Worm (Caenorhabditis elegans): ENCODE data around the gene tost-1.
A peak's percentile ranks its signal among the peaks of the same experiment; 100 is the strongest.

Gene tost-1

ce11 chrIII:4917077-4917476, 39.0 kb upstream of the tost-1 start, which contains the start of gene rars-1:
TSS of gene rars-1 (minus strand) at chrIII:4917177.
- TF ChIP-seq C08G9.2 (tag; optimal IDR thresholded peaks at IDR 0.05): no peak
- TF ChIP-seq dmd-4 (tag; optimal IDR thresholded peaks at IDR 0.05; ENCODE audit: borderline replicate concordance): no peak
- TF ChIP-seq ahr-1 (tag; optimal IDR thresholded peaks at IDR 0.05): no peak
- TF ChIP-seq ceh-30 (tag; optimal IDR thresholded peaks at IDR 0.05): no peak
- TF ChIP-seq elt-2 (tag; optimal IDR thresholded peaks at IDR 0.05): no peak
- TF ChIP-seq ets-4 (tag; optimal IDR thresholded peaks at IDR 0.05): no peak
- TF ChIP-seq tbx-2 (tag; optimal IDR thresholded peaks at IDR 0.05): no peak
- no peak for TF ChIP-seq ref-2 (tag; optimal IDR thresholded peaks at IDR 0.05)
- TF ChIP-seq ceh-9 (tag; optimal IDR thresholded peaks at IDR 0.05): no peak
- TF ChIP-seq K02D7.2 (tag; optimal IDR thresholded peaks at IDR 0.05): no peak
- TF ChIP-seq sox-2 (GFP tag; IDR thresholded peaks at IDR 0.05): no peak
- TF ChIP-seq lin-11 (tag; optimal IDR thresholded peaks at IDR 0.05): no peak
- TF ChIP-seq pag-3 (tag; optimal IDR thresholded peaks at IDR 0.05; ENCODE audit: borderline replicate concordance): no peak
- no peak for TF ChIP-seq pat-9 (tag; optimal IDR thresholded peaks at IDR 0.05)
- no peak for TF ChIP-seq syd-9 (tag; optimal IDR thresholded peaks at IDR 0.05)
- no peak for TF ChIP-seq hlh-8 (tag; optimal IDR thresholded peaks at IDR 0.05)
- TF ChIP-seq unc-3 (GFP tag; conservative IDR thresholded peaks at IDR 0.05): no peak
- TF ChIP-seq unc-3 (tag; optimal IDR thresholded peaks at IDR 0.05): no peak

- no peak for TF ChIP-seq ceh-24 (tag; optimal IDR thresholded peaks at IDR 0.05)
Measured at ce11 chrIII:4913736-4914135, 35.6 kb upstream of the tost-1 start.

ce11 chrIII:4912317-4912716, 34.2 kb upstream of the tost-1 start, which contains the start of the genes F26F4.9 and cee-1:
TSS of gene F26F4.9 (minus strand) at chrIII:4912521.
TSS of gene cee-1 (plus strand) at chrIII:4912699.
- TF ChIP-seq ceh-30 (tag; optimal IDR thresholded peaks at IDR 0.05) (no peak), elt-2 (tag; optimal IDR thresholded peaks at IDR 0.05) (no peak), unc-55 (GFP tag; optimal IDR thresholded peaks at IDR 0.05) (peak; percentile 30), ahr-1 (tag; optimal IDR thresholded peaks at IDR 0.05) (no peak), rnt-1 (tag; optimal IDR thresholded peaks at IDR 0.05) (peak; percentile 7), ceh-24 (tag; optimal IDR thresholded peaks at IDR 0.05) (no peak), pros-1 (tag; optimal IDR thresholded peaks at IDR 0.05) (no peak), pqm-1 (tag; optimal IDR thresholded peaks at IDR 0.05) (no peak), unc-3 (GFP tag; conservative IDR thresholded peaks at IDR 0.05) (no peak), unc-3 (tag; optimal IDR thresholded peaks at IDR 0.05) (no peak), dmd-4 (tag; optimal IDR thresholded peaks at IDR 0.05; ENCODE audit: borderline replicate concordance) (no peak), ceh-45 (GFP tag; IDR thresholded peaks at IDR 0.05) (no peak), F13H6.1 (tag; optimal IDR thresholded peaks at IDR 0.05) (no peak), ceh-19 (GFP tag; optimal IDR thresholded peaks at IDR 0.05) (no peak), ceh-2 (tag; optimal IDR thresholded peaks at IDR 0.05) (peak; percentile 71), sox-2 (GFP tag; IDR thresholded peaks at IDR 0.05) (no peak), ceh-34 (tag; optimal IDR thresholded peaks at IDR 0.05) (no peak), ceh-22 (tag; optimal IDR thresholded peaks at IDR 0.05) (no peak), dve-1 (tag; optimal IDR thresholded peaks at IDR 0.05) (no peak), npax-4 (tag; optimal IDR thresholded peaks at IDR 0.05) (no peak), ttx-3 (tag; optimal IDR thresholded peaks at IDR 0.05) (no peak), ztf-16 (tag; optimal IDR thresholded peaks at IDR 0.05) (peak; percentile 13), ceh-14 (tag; optimal IDR thresholded peaks at IDR 0.05) (no peak), pag-3 (tag; optimal IDR thresholded peaks at IDR 0.05; ENCODE audit: borderline replicate concordance) (no peak), hlh-13 (GFP tag; optimal IDR thresholded peaks at IDR 0.05) (no peak), nhr-232 (tag; optimal IDR thresholded peaks at IDR 0.05) (no peak), lim-6 (tag; optimal IDR thresholded peaks at IDR 0.05) (peak; percentile 39), elt-4 (tag; optimal IDR thresholded peaks at IDR 0.05) (no peak), hlh-8 (tag; optimal IDR thresholded peaks at IDR 0.05) (peak; percentile 72), ceh-31 (tag; optimal IDR thresholded peaks at IDR 0.05) (peak; percentile 85), lin-11 (tag; optimal IDR thresholded peaks at IDR 0.05) (no peak), odd-2 (tag; optimal IDR thresholded peaks at IDR 0.05) (no peak), ets-4 (tag; optimal IDR thresholded peaks at IDR 0.05) (peak; percentile 75), C08G9.2 (tag; optimal IDR thresholded peaks at IDR 0.05) (peak; percentile 85), zip-5 (tag; optimal IDR thresholded peaks at IDR 0.05) (peak; percentile 52), hlh-15 (tag; optimal IDR thresholded peaks at IDR 0.05) (no peak), fax-1 (tag; optimal IDR thresholded peaks at IDR 0.05) (peak; percentile 2), tbx-7 (tag; optimal IDR thresholded peaks at IDR 0.05) (peak; percentile 71), hlh-6 (tag; optimal IDR thresholded peaks at IDR 0.05) (no peak), fkh-10 (GFP tag; optimal IDR thresholded peaks at IDR 0.05) (no peak), eyg-1 (tag; optimal IDR thresholded peaks at IDR 0.05) (no peak), K02D7.2 (tag; optimal IDR thresholded peaks at IDR 0.05) (no peak), T23F11.4 (GFP tag; optimal IDR thresholded peaks at IDR 0.05) (no peak), pat-9 (tag; optimal IDR thresholded peaks at IDR 0.05) (no peak)

Measured in whole organism, late embryonic.